Worm (Caenorhabditis elegans) whole organism, early embryonic: ENCODE measurements around the gene rpia-1.

Source experiments
- B0310.2 ChIP-seq: sonication (generic microtip); optimal IDR thresholded peaks from 2 replicates; lab custom pipeline; 2016; ENCODE audit warnings: mild to moderate bottlenecking, missing genetic modification characterization, missing compliant biosample characterization
- F13C5.2 ChIP-seq: sonication (generic microtip); optimal IDR thresholded peaks from 2 replicates; lab custom pipeline; 2017; ENCODE audit warnings: mild to moderate bottlenecking, missing genetic modification characterization, inconsistent platforms, missing compliant biosample characterization
- aly-1 ChIP-seq: sonication (generic microtip); optimal IDR thresholded peaks from 2 replicates; lab custom pipeline; 2016; ENCODE audit warnings: missing genetic modification characterization, missing compliant biosample characterization
- ama-1 ChIP-seq: fragments of 150-350 bp; optimal IDR thresholded peaks from 2 replicates; lab custom pipeline; 2014
- ceh-13 ChIP-seq: fragments of 200-800 bp; sonication (Bioruptor generic); optimal IDR thresholded peaks from 2 replicates; lab custom pipeline; 2018; ENCODE audit warnings: mild to moderate bottlenecking, missing genetic modification characterization, missing compliant biosample characterization
- ceh-36 ChIP-seq: sonication (generic microtip); optimal IDR thresholded peaks from 2 replicates; lab custom pipeline; 2016; ENCODE audit warnings: missing genetic modification characterization, inconsistent platforms, missing compliant biosample characterization
- ets-7 ChIP-seq: sonication (generic microtip); optimal IDR thresholded peaks from 2 replicates; lab custom pipeline; 2016; ENCODE audit warnings: missing genotype, missing genetic modification characterization, missing compliant biosample characterization
- flt-1 ChIP-seq: fragments of 200-800 bp; sonication (Bioruptor generic); IDR thresholded peaks from 2 replicates; pipeline ENCODE4 v1.3.6; 2022; ENCODE audit warnings: missing genetic modification characterization, missing compliant biosample characterization
- hmbx-1 ChIP-seq: sonication (generic microtip); optimal IDR thresholded peaks from 2 replicates; lab custom pipeline; 2016; ENCODE audit warnings: mild to moderate bottlenecking, missing genetic modification characterization, missing compliant biosample characterization
- hmg-4 ChIP-seq: fragments of 200-800 bp; sonication (Bioruptor generic); optimal IDR thresholded peaks from 2 replicates; lab custom pipeline; 2018; ENCODE audit warnings: mild to moderate bottlenecking, missing genetic modification characterization, missing compliant biosample characterization
- hnd-1 ChIP-seq: sonication (generic microtip); optimal IDR thresholded peaks from 2 replicates; lab custom pipeline; 2016; ENCODE audit warnings: missing genetic modification characterization, missing compliant biosample characterization
- pes-1 ChIP-seq: fragments of 200-800 bp; sonication (Bioruptor generic); IDR thresholded peaks from 2 replicates; pipeline ENCODE4 v1.3.6; 2022; ENCODE audit warnings: missing genetic modification reagents, missing genetic modification characterization, missing compliant biosample characterization
- scrt-1 ChIP-seq: fragments of 200-800 bp; sonication (Bioruptor generic); IDR thresholded peaks from 2 replicates; pipeline ENCODE4 v1.3.6; 2022; ENCODE audit warnings: missing genetic modification characterization, missing compliant biosample characterization
- sea-1 ChIP-seq: fragments of 200-800 bp; sonication (Bioruptor generic); conservative IDR thresholded peaks from 2 replicates; pipeline ENCODE4 v1.3.6; 2022; ENCODE audit warnings: missing genetic modification characterization, missing compliant biosample characterization
- tbx-11 ChIP-seq: fragments of 200-800 bp; sonication (Bioruptor generic); IDR thresholded peaks from 2 replicates; pipeline ENCODE4 v1.3.6; 2022; ENCODE audit warnings: missing genetic modification characterization, missing compliant biosample characterization
- tbx-37 ChIP-seq: fragments of 200-800 bp; sonication (Bioruptor generic); conservative IDR thresholded peaks from 2 replicates; pipeline ENCODE4 v1.3.6; 2022; ENCODE audit warnings: missing genetic modification reagents, missing genetic modification characterization, missing compliant biosample characterization
- tra-4 ChIP-seq: sonication (generic microtip); optimal IDR thresholded peaks from 2 replicates; lab custom pipeline; 2017; ENCODE audit warnings: missing genetic modification characterization, missing compliant biosample characterization

Gene rpia-1

DNA sequence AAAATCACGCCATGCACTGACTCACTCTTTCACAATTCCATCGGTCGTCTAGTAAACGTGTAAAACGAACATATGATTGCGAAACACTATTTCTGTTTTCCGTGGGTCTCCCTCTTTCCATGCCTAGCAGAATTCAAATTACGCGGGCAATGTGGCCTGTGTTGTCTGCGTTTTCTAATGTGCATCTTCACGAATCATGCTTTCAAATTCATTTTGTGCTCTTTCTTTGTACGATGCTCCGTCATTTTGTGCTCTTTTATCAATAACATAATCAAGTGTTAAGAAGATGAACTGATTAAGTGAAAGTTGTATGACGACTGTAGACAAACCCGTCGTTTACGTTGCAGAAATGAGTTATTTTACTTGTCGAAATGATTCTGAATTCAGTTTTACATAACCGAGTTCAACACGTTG, 42.9 kb downstream of the rpia-1 start:
- no peak for TF ChIP-seq ceh-13 (GFP tag; lab: Kevin White, UChicago)
- no peak for TF ChIP-seq F13C5.2 (tag; lab: Kevin White, UChicago)
- TF ChIP-seq flt-1 (GFP tag; lab: Robert Waterston, UW): no peak
- no peak for TF ChIP-seq ceh-36 (tag; lab: Kevin White, UChicago)
- no peak for TF ChIP-seq pes-1
- no peak for TF ChIP-seq tra-4 (tag; lab: Kevin White, UChicago)
- no peak for TF ChIP-seq ets-7
- no peak for TF ChIP-seq B0310.2
- no peak for TF ChIP-seq sea-1 (GFP tag; lab: Robert Waterston, UW)
- no peak for TF ChIP-seq scrt-1
- no peak for TF ChIP-seq hmbx-1 (tag; lab: Kevin White, UChicago)
- no peak for TF ChIP-seq tbx-11 (GFP tag; lab: Robert Waterston, UW)
- no peak for TF ChIP-seq hnd-1 (tag; lab: Kevin White, UChicago)
- TF ChIP-seq tbx-37 (GFP tag; lab: Robert Waterston, UW): no peak
- no peak for TF ChIP-seq hmg-4 (GFP tag; lab: Kevin White, UChicago)

DNA sequence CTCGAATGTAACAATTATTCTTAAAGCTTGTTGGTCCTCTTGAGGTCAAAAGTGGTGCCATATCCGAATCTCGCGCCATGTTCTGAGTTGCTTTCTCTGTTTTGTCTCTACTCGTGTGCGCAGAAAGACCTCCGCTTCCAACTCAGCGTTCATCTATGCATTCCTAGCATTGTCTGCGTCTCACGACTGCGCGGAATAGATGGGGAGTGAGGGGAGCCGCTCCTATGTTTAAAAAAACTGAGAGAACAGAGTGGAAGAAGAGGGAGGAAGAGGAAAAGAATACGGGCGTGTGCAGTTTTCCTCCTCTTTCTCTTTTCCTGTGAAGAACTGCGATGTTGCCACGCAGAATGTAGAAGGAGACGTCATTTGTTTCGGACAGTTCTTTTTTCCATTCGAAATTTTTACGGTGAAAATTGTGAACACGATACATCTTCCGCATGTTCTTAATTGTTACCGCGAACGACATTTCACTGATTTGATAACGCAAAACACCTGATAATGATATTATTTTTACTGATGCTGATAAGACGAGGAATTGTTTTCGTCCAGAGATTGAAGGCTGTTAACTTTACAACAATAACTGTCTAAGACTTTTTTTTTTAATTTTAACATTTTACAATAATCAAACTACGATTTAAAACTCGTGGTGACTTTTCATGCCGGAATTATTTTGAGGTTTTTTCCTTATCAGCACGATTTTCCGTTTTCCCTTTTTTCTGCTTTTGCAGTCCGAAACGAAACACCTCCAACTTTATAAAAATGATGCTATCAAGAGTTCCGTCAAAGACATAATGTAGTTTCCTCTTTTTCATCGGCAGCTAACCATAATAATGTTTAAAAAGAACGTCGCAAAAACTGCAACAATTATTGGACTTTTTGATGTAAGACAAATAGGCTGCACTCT, 44.0 kb downstream of the rpia-1 start:
- TF ChIP-seq ama-1 (lab: Kevin White, UChicago) (no peak), aly-1 (tag; lab: Kevin White, UChicago) (no peak), tra-4 (tag; lab: Kevin White, UChicago) (no peak), sea-1 (GFP tag; lab: Robert Waterston, UW) (no peak), hnd-1 (tag; lab: Kevin White, UChicago) (no peak), scrt-1 (no peak), tbx-37 (GFP tag; lab: Robert Waterston, UW) (no peak), hmbx-1 (tag; lab: Kevin White, UChicago) (no peak), ets-7 (no peak), ceh-36 (tag; lab: Kevin White, UChicago) (no peak), F13C5.2 (tag; lab: Kevin White, UChicago) (no peak), B0310.2 (no peak), hmg-4 (GFP tag; lab: Kevin White, UChicago) (no peak), ceh-13 (GFP tag; lab: Kevin White, UChicago) (no peak), tbx-11 (GFP tag; lab: Robert Waterston, UW) (no peak), flt-1 (GFP tag; lab: Robert Waterston, UW) (no peak), pes-1 (no peak)

DNA sequence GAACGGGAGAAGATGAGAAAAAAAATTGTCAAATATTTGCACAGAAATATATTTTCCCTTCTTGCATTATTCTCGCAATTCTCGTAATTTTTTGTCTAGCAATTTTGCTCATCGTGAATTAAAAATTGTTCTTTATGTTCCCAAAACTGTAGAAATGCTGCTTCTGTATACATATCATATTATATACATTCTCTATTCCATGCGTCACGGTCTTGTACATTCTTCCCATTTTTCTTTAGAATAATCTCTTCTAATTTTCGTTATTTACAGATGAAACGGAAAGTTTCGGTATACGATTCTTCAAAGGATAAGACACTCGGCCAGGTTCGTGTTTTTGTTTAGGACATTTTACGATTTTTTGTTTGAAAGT, 44.6 kb downstream of the rpia-1 start, which contains the start of gene acs-4:
Gene acs-4 (plus strand): TSS at position 271 of the 370 bp plus-strand sequence.
- no peak for TF ChIP-seq hmbx-1 (tag; lab: Kevin White, UChicago)
- TF ChIP-seq tra-4 (tag; lab: Kevin White, UChicago): no peak
- TF ChIP-seq aly-1 (tag; lab: Kevin White, UChicago): no peak
- TF ChIP-seq hnd-1 (tag; lab: Kevin White, UChicago): no peak
- no peak for TF ChIP-seq tbx-11 (GFP tag; lab: Robert Waterston, UW)
- no peak for TF ChIP-seq pes-1
- TF ChIP-seq B0310.2: no peak

DNA sequence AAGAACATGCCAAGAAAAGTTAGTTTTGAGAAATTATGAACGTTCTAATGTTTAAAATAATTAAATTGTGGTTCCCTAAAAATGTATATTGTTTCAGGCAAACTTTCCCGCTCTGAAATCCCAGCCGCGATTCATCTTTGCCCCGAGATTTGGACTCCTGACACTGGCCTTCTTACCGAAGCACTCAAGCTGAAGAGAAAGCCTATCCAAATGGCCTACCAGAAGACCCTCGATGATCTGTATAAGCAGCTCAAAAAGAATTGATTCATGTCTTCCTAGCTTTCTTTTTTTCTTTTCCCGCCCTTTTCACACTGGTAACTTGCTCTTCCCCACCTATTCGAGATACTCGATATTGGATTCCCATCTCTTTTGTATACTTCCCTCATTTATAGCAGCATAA, 47.2 kb downstream of the rpia-1 start:
- no peak for TF ChIP-seq scrt-1
